Fruit fly (Drosophila melanogaster): Measurements from ENCODE around the gene PH4alphaSG1.
A peak's percentile ranks its signal among the peaks of the same experiment; 100 is the strongest.

PH4alphaSG1 gene

DNA sequence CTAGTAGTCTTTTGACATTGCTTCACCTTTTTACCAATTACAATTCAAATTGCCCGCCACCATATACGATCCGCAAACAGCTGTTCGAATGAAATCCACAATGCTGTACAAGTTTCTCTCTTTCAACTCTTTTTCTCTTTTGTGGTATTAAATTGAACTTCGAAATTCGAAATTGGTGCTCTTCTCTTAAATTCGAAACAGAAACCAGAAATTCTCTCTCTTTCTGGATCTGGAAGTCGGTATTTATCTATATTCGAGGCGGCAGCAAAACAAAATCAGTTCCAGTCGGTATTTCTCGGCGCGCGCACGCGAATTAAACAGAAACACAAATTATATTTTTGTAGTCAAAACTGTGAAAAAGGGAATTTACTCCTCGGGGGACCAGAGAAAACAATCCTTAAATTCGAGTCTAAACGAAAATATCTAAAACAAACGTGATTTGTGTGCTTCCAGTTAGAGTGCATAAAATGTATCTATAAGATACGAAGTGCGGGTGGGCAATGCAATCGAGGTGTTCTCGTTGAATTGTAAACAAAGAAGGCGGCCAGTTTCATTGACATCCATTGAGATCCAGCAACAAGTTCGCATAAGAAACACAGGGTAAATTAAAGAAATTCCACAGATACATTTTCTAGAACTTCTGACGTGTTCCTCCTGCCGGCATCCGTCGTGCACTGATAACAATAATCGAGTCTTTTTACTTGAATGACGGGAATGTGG lies 39.5 kb downstream of the PH4alphaSG1 start, which contains the start of gene PH4alphaEFB (continued):
- TF ChIP-seq ey (GFP tag; optimal IDR thresholded peaks at IDR 0.05) (no peak), Hr83 (GFP tag; optimal IDR thresholded peaks at IDR 0.05; ENCODE audit: poor library complexity, severe bottlenecking) (no peak), dsf (GFP tag; optimal IDR thresholded peaks at IDR 0.05; ENCODE audit: borderline replicate concordance) (no peak), psq (GFP tag; optimal IDR thresholded peaks at IDR 0.05) (no peak), Dfd (GFP tag; optimal IDR thresholded peaks at IDR 0.05) (no peak), Jra (GFP tag; optimal IDR thresholded peaks at IDR 0.05) (peak; percentile 20), sv (GFP tag; optimal IDR thresholded peaks at IDR 0.05) (no peak), CG9705 (GFP tag; optimal IDR thresholded peaks at IDR 0.05) (no peak), Rel (GFP tag; optimal IDR thresholded peaks at IDR 0.05) (no peak), Rel (tag; optimal IDR thresholded peaks at IDR 0.05) (peak; percentile 63), brk (GFP tag; optimal IDR thresholded peaks at IDR 0.05) (peak; percentile 56), Dif (GFP tag; optimal IDR thresholded peaks at IDR 0.05; ENCODE audit: partially characterized antibody) (peak; percentile 8), dl (GFP tag; optimal IDR thresholded peaks at IDR 0.05; ENCODE audit: insufficient read depth in 1 of 2, partially characterized antibody in 2 of 2) (peak in 1 of 2 experiments; percentile 16), jim (GFP tag; optimal IDR thresholded peaks at IDR 0.05) (no peak), CG32264 (GFP tag; optimal IDR thresholded peaks at IDR 0.05) (no peak)

DNA sequence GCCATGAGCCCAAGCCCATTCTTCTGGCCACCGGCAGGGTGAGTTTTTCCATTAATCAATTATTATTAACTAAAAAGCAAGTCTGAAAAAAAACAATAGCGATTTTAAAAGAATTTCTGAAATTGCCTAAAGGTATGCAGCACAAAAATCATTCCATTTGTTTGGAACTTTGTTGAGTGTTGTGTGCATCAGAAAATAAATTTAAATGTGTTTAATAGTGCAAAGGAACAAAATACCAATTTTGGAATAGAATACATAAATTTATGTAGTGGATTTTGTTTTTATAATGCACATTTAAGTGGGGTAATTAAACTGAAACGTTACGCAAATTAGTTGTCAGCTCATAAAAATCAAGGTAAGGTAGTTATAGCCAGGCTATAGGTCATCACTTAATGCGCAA lies 41.2 kb downstream of the PH4alphaSG1 start:
- no peak for TF ChIP-seq h (GFP tag; optimal IDR thresholded peaks at IDR 0.05)
- TF ChIP-seq lola (GFP tag; optimal IDR thresholded peaks at IDR 0.05), result no peak
- TF ChIP-seq dmrt93B (GFP tag; optimal IDR thresholded peaks at IDR 0.05), result no peak
- TF ChIP-seq Abd-B (GFP tag; optimal IDR thresholded peaks at IDR 0.05), result no peak
- no peak for TF ChIP-seq Rel (GFP tag; optimal IDR thresholded peaks at IDR 0.05)
- TF ChIP-seq Rel (tag; optimal IDR thresholded peaks at IDR 0.05), result no peak
- TF ChIP-seq Myc (optimal IDR thresholded peaks at IDR 0.05), result peak; percentile 31
- TF ChIP-seq CG9705 (GFP tag; optimal IDR thresholded peaks at IDR 0.05), result no peak

DNA sequence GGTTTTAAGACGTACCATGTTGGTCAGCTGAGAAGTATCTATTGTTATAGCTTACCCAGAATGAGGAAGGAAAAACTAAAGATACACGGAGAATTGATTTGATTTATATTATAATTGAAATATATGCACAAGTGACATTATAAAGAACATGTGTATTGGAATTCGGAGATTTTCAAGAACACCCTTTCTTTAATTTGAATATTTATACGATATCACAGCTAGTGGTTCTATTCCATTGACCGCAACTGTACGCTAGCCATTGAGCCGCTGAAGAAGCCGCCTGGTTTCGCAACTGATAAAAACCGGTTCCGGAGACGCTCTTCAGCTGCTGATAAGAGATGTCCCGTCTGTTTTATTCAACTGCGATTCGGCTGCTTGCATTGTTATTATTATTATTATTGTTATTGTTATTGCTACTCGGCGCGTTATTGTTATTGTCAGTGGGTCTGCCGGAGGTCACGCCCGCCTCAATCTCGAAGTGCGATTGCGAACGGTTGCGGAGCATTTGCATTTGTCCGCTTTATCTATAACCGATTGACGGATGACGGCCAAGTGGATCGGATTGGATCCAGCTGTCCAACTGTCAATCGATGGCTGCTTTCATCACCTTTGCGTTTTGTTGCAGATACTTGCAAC lies 43.7 kb downstream of the PH4alphaSG1 start:
- TF ChIP-seq HLH106 (tag; optimal IDR thresholded peaks at IDR 0.05) (peak; percentile 12), foxo (GFP tag; optimal IDR thresholded peaks at IDR 0.05) (peak in 1 of 2 experiments; percentile 42), CrebA (GFP tag; optimal IDR thresholded peaks at IDR 0.05; ENCODE audit: borderline replicate concordance) (no peak), woc (GFP tag; optimal IDR thresholded peaks at IDR 0.05) (peak; percentile 36), rgr (GFP tag; optimal IDR thresholded peaks at IDR 0.05) (peak; percentile 29), GATAd (GFP tag; optimal IDR thresholded peaks at IDR 0.05) (no peak), dl (GFP tag; optimal IDR thresholded peaks at IDR 0.05; ENCODE audit: insufficient read depth in 1 of 2, partially characterized antibody in 2 of 2) (no peak), Hr83 (GFP tag; optimal IDR thresholded peaks at IDR 0.05; ENCODE audit: poor library complexity, severe bottlenecking) (no peak), ey (GFP tag; optimal IDR thresholded peaks at IDR 0.05) (peak; percentile 13), br (GFP tag; optimal IDR thresholded peaks at IDR 0.05) (peak; percentile 2), fru (GFP tag; optimal IDR thresholded peaks at IDR 0.05) (peak; percentile 7), Sp1 (GFP tag; optimal IDR thresholded peaks at IDR 0.05) (peak; percentile 46), h (GFP tag; optimal IDR thresholded peaks at IDR 0.05) (peak; percentile 56)

DNA sequence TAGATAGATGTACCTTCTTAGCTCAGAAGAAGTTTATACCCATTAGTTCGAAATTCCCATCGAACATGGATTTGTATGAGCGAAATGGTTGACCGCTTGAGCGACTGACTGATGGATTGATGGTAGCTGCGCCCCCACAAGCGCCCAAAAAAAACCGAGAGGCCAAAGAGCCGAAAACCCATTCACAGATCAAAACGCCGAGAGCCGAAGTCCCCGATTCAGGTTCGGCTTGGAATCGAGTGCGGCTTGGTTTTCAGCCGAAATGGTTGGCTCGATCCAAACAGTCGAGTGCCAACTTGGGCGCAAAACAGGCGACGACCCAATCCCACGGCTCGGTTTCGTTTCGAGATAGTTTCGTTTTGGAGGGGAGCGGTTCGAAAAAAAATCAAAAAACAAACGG lies 45.3 kb downstream of the PH4alphaSG1 start:
- TF ChIP-seq Rel (GFP tag; optimal IDR thresholded peaks at IDR 0.05) (no peak), Rel (tag; optimal IDR thresholded peaks at IDR 0.05) (peak; percentile 30), Hnf4 (GFP tag; optimal IDR thresholded peaks at IDR 0.05) (no peak), dl (GFP tag; optimal IDR thresholded peaks at IDR 0.05; ENCODE audit: insufficient read depth in 1 of 2, partially characterized antibody in 2 of 2) (peak in 1 of 2 experiments; percentile 32), Vsx2 (GFP tag; optimal IDR thresholded peaks at IDR 0.05; ENCODE audit: partially characterized antibody) (peak; percentile 79), Dif (GFP tag; optimal IDR thresholded peaks at IDR 0.05; ENCODE audit: partially characterized antibody) (peak; percentile 57)

All from whole organism, wandering third instar larva.